Fruit fly (Drosophila melanogaster) whole organism, embryonic: Measurements from ENCODE around the gene CG3119.
A peak's percentile ranks its signal among the peaks of the same experiment; 100 is the strongest.

ENCODE experiments used
- Blimp-1 ChIP-seq: fragments of 200-800 bp; sonication (Bioruptor generic); optimal IDR thresholded peaks from 3 replicates; lab custom pipeline; 2018; ENCODE audit warnings: missing biosample characterization, missing genetic modification characterization, mild to moderate bottlenecking, moderate library complexity, missing genetic modification reagents
- CG10147 ChIP-seq: fragments of 200-800 bp; sonication (Bioruptor generic); optimal IDR thresholded peaks from 2 replicates; lab custom pipeline; 2019; ENCODE audit warnings: missing biosample characterization, mild to moderate bottlenecking, missing genetic modification characterization, moderate library complexity
- CG11560 ChIP-seq: fragments of 200-800 bp; sonication (Bioruptor generic); IDR thresholded peaks from 3 replicates; pipeline ENCODE4 v1.3.6; 2022; ENCODE audit warnings: missing biosample characterization, missing genetic modification characterization
- CG13424 ChIP-seq: fragments of 200-800 bp; sonication (Bioruptor generic); optimal IDR thresholded peaks from 2 replicates; lab custom pipeline; 2019; ENCODE audit warnings: missing biosample characterization, mild to moderate bottlenecking, missing genetic modification characterization, moderate library complexity
- CG14965 ChIP-seq: fragments of 200-800 bp; sonication (Bioruptor generic); optimal IDR thresholded peaks from 2 replicates; lab custom pipeline; 2016; ENCODE audit warnings: missing biosample characterization, missing genetic modification characterization, borderline replicate concordance
- CG15269 ChIP-seq: fragments of 200-800 bp; sonication (Bioruptor generic); optimal IDR thresholded peaks from 2 replicates; lab custom pipeline; 2018; ENCODE audit warnings: missing biosample characterization, mild to moderate bottlenecking, missing genetic modification characterization, moderate library complexity
- CG15514 ChIP-seq: fragments of 200-800 bp; sonication (Bioruptor generic); optimal IDR thresholded peaks from 3 replicates; lab custom pipeline; 2017; ENCODE audit warnings: missing biosample characterization, missing genetic modification characterization, mild to moderate bottlenecking, moderate library complexity, missing genetic modification reagents
- CG16813 ChIP-seq: fragments of 200-800 bp; sonication (Bioruptor generic); IDR thresholded peaks from 3 replicates; pipeline ENCODE4 v1.3.6; 2022; ENCODE audit warnings: missing biosample characterization, missing genetic modification characterization; ENCODE audit not compliant: partially characterized antibody
- CG18011 ChIP-seq: fragments of 200-800 bp; sonication (Bioruptor generic); optimal IDR thresholded peaks from 2 replicates; lab custom pipeline; 2017; ENCODE audit warnings: missing biosample characterization, missing genetic modification characterization, mild to moderate bottlenecking, moderate library complexity, missing genotype
- CG2129 ChIP-seq: fragments of 200-800 bp; sonication (Bioruptor generic); IDR thresholded peaks from 2 replicates; pipeline ENCODE4 v1.3.6; 2022; ENCODE audit warnings: missing biosample characterization, missing genetic modification characterization; ENCODE audit not compliant: partially characterized antibody
- CG2199 ChIP-seq: fragments of 200-800 bp; sonication (Bioruptor generic); IDR thresholded peaks from 3 replicates; pipeline ENCODE4 v1.3.6; 2022; ENCODE audit warnings: missing biosample characterization, missing genetic modification characterization
- CG30020 ChIP-seq: fragments of 200-800 bp; optimal IDR thresholded peaks from 2 replicates; lab custom pipeline; 2019; ENCODE audit warnings: missing biosample characterization, mild to moderate bottlenecking, missing genetic modification characterization, moderate library complexity
- CG3407 ChIP-seq: fragments of 200-800 bp; sonication (Bioruptor generic); optimal IDR thresholded peaks from 2 replicates; lab custom pipeline; 2018; ENCODE audit warnings: missing biosample characterization, mild to moderate bottlenecking, missing genetic modification characterization
- CG4820 ChIP-seq: fragments of 200-800 bp; sonication (Bioruptor generic); optimal IDR thresholded peaks from 3 replicates; lab custom pipeline; 2016; ENCODE audit warnings: missing biosample characterization, missing genetic modification characterization
- CG5180 ChIP-seq: fragments of 200-800 bp; sonication (Bioruptor generic); optimal IDR thresholded peaks from 3 replicates; lab custom pipeline; 2017; ENCODE audit warnings: missing biosample characterization, missing genetic modification characterization, mild to moderate bottlenecking, moderate library complexity, missing genetic modification reagents
- CG6854 ChIP-seq: fragments of 200-800 bp; sonication (Bioruptor generic); optimal IDR thresholded peaks from 3 replicates; lab custom pipeline; 2017; ENCODE audit warnings: missing biosample characterization, mild to moderate bottlenecking, missing genetic modification characterization
- CG7786 ChIP-seq: fragments of 200-800 bp; sonication (Bioruptor generic); optimal IDR thresholded peaks from 2 replicates; lab custom pipeline; 2016; ENCODE audit warnings: missing biosample characterization, missing genetic modification characterization
- D19B ChIP-seq: fragments of 200-800 bp; sonication (Bioruptor generic); optimal IDR thresholded peaks from 2 replicates; lab custom pipeline; 2017; ENCODE audit warnings: missing biosample characterization, mild to moderate bottlenecking, missing genetic modification characterization
- Dref ChIP-seq: fragments of 200-800 bp; sonication (Bioruptor generic); IDR thresholded peaks from 2 replicates; pipeline ENCODE4 v1.3.6; 2022; ENCODE audit warnings: missing biosample characterization, missing genetic modification characterization
- Drgx ChIP-seq: fragments of 200-800 bp; sonication (Bioruptor generic); IDR thresholded peaks from 2 replicates; pipeline ENCODE4 v1.3.6; 2022; ENCODE audit warnings: missing biosample characterization, missing genetic modification characterization
- Gug ChIP-seq: fragments of 200-800 bp; sonication (Bioruptor generic); IDR thresholded peaks from 4 replicates; pipeline ENCODE4 v1.3.6; 2022; ENCODE audit warnings: missing biosample characterization, missing genetic modification characterization
- H15 ChIP-seq: fragments of 200-800 bp; sonication (Bioruptor generic); IDR thresholded peaks from 3 replicates; pipeline ENCODE4 v1.3.6; 2022; ENCODE audit warnings: missing biosample characterization, missing genetic modification characterization
- H2.0 ChIP-seq: fragments of 200-800 bp; sonication (Bioruptor generic); IDR thresholded peaks from 2 replicates; pipeline ENCODE4 v1.3.6; 2022; ENCODE audit warnings: missing biosample characterization, missing genetic modification characterization
- Mad ChIP-seq: fragments of 200-800 bp; sonication (Bioruptor generic); optimal IDR thresholded peaks from 2 replicates; lab custom pipeline; 2016; ENCODE audit warnings: missing biosample characterization, missing genetic modification characterization
- Nf-YB ChIP-seq: fragments of 200-800 bp; sonication (Bioruptor generic); optimal IDR thresholded peaks from 3 replicates; lab custom pipeline; 2019; ENCODE audit warnings: missing biosample characterization, mild to moderate bottlenecking, missing genetic modification characterization, moderate library complexity
- Pdp1 ChIP-seq, 2 experiments: fragments of 200-800 bp; sonication (Bioruptor generic); optimal IDR thresholded peaks; 3 replicates each; lab custom pipeline; 2016; ENCODE audit warnings: missing biosample characterization in 2 of 2, missing genetic modification characterization in 2 of 2, mild to moderate bottlenecking in 1 of 2, moderate library complexity in 1 of 2
- Ptx1 ChIP-seq: fragments of 200-800 bp; sonication (Bioruptor generic); IDR thresholded peaks from 2 replicates; pipeline ENCODE4 v1.3.6; 2022; ENCODE audit warnings: missing biosample characterization, missing genetic modification characterization
- Side ChIP-seq: fragments of 200-800 bp; sonication (Bioruptor generic); optimal IDR thresholded peaks from 2 replicates; lab custom pipeline; 2016; ENCODE audit warnings: missing biosample characterization, missing genetic modification characterization
- Sox102F ChIP-seq: fragments of 200-800 bp; sonication (Bioruptor generic); optimal IDR thresholded peaks from 2 replicates; lab custom pipeline; 2018; ENCODE audit warnings: missing biosample characterization, mild to moderate bottlenecking, missing genetic modification characterization, moderate library complexity
- Sry-β ChIP-seq: fragments of 200-800 bp; sonication (Bioruptor generic); optimal IDR thresholded peaks from 2 replicates; lab custom pipeline; 2018; ENCODE audit warnings: missing biosample characterization, mild to moderate bottlenecking, missing genetic modification characterization, moderate library complexity
- crc ChIP-seq: fragments of 200-800 bp; sonication (Bioruptor generic); optimal IDR thresholded peaks from 2 replicates; lab custom pipeline; 2016; ENCODE audit warnings: missing biosample characterization, missing genetic modification characterization
- danr ChIP-seq: fragments of 200-800 bp; sonication (Bioruptor generic); IDR thresholded peaks from 2 replicates; pipeline ENCODE4 v1.3.6; 2022; ENCODE audit warnings: missing biosample characterization, missing genetic modification characterization
- dpn ChIP-seq, 2 experiments: fragments of 200-800 bp; sonication (Bioruptor generic); optimal IDR thresholded peaks; 3 replicates each; lab custom pipeline; 2016; ENCODE audit warnings: missing biosample characterization in 2 of 2, missing genetic modification characterization in 2 of 2
- gce ChIP-seq: fragments of 200-800 bp; sonication (Bioruptor generic); IDR thresholded peaks from 3 replicates; pipeline ENCODE4 v1.3.6; 2022; ENCODE audit warnings: missing biosample characterization, missing genetic modification characterization
- gem ChIP-seq: fragments of 200-800 bp; sonication (Bioruptor generic); optimal IDR thresholded peaks from 2 replicates; lab custom pipeline; 2019; ENCODE audit warnings: missing biosample characterization, mild to moderate bottlenecking, missing genetic modification characterization, moderate library complexity
- grn ChIP-seq: fragments of 200-800 bp; sonication (Bioruptor generic); optimal IDR thresholded peaks from 3 replicates; lab custom pipeline; 2017; ENCODE audit warnings: missing biosample characterization, missing genetic modification characterization
- gt ChIP-seq: fragments of 200-800 bp; sonication (Bioruptor generic); IDR thresholded peaks from 2 replicates; pipeline ENCODE4 v1.3.6; 2022; ENCODE audit warnings: missing biosample characterization, missing genetic modification characterization
- nom ChIP-seq: fragments of 200-800 bp; sonication (Bioruptor generic); optimal IDR thresholded peaks from 2 replicates; lab custom pipeline; 2017; ENCODE audit warnings: missing biosample characterization, missing genetic modification characterization, mild to moderate bottlenecking, moderate library complexity, missing genetic modification reagents
- oc ChIP-seq: fragments of 200-800 bp; sonication (Bioruptor generic); optimal IDR thresholded peaks from 2 replicates; lab custom pipeline; 2018; ENCODE audit warnings: missing biosample characterization, mild to moderate bottlenecking, missing genetic modification characterization, moderate library complexity
- pita ChIP-seq: fragments of 200-800 bp; sonication (Bioruptor generic); optimal IDR thresholded peaks from 2 replicates; lab custom pipeline; 2017; ENCODE audit warnings: missing biosample characterization, mild to moderate bottlenecking, missing genetic modification characterization
- prd ChIP-seq, 3 experiments: fragments of >200 bp in 2 of 3; fragments of 200-800 bp in 1 of 3; sonication (Bioruptor generic) in 1 of 3; optimal IDR thresholded peaks in 2 of 3; IDR thresholded peaks in 1 of 3; 2 replicates in 2 of 3; 3 replicates in 1 of 3; pipeline versions ENCODE4 v1.3.6 to Lab custom; 2017 to 2022; ENCODE audit warnings: missing biosample characterization in 1 of 3, missing genetic modification characterization in 1 of 3
- row ChIP-seq: fragments of 200-800 bp; sonication (Bioruptor generic); IDR thresholded peaks from 3 replicates; pipeline ENCODE4 v1.3.6; 2022; ENCODE audit warnings: missing biosample characterization, missing genetic modification characterization
- sim ChIP-seq: fragments of 200-800 bp; sonication (Bioruptor generic); IDR thresholded peaks from 2 replicates; pipeline ENCODE4 v1.3.6; 2022; ENCODE audit warnings: missing biosample characterization, missing genetic modification characterization
- slp2 ChIP-seq: fragments of 200-800 bp; sonication (Bioruptor generic); optimal IDR thresholded peaks from 2 replicates; lab custom pipeline; 2016; ENCODE audit warnings: missing biosample characterization, missing genetic modification characterization
- so ChIP-seq: fragments of 200-800 bp; sonication (Bioruptor generic); IDR thresholded peaks from 3 replicates; pipeline ENCODE4 v1.3.6; 2022; ENCODE audit warnings: missing biosample characterization, missing genetic modification characterization
- tin ChIP-seq: fragments of 200-800 bp; sonication (Bioruptor generic); optimal IDR thresholded peaks from 3 replicates; lab custom pipeline; 2016; ENCODE audit warnings: missing biosample characterization, missing genetic modification characterization
- toy ChIP-seq: fragments of 200-800 bp; sonication (Bioruptor generic); IDR thresholded peaks from 2 replicates; pipeline ENCODE4 v1.3.6; 2022; ENCODE audit warnings: missing biosample characterization, missing genetic modification characterization
- vvl ChIP-seq: fragments of 200-800 bp; sonication (Bioruptor generic); IDR thresholded peaks from 2 replicates; pipeline ENCODE4 v1.3.6; 2022; ENCODE audit warnings: missing biosample characterization, missing genetic modification characterization
- wek ChIP-seq: fragments of 200-800 bp; sonication (Bioruptor generic); optimal IDR thresholded peaks from 3 replicates; lab custom pipeline; 2018; ENCODE audit warnings: missing biosample characterization, mild to moderate bottlenecking, missing genetic modification characterization, moderate library complexity
- yki ChIP-seq: fragments of >200 bp; optimal IDR thresholded peaks from 3 replicates; lab custom pipeline; 2018
- zfh1 ChIP-seq: fragments of 200-800 bp; sonication (Bioruptor generic); IDR thresholded peaks from 3 replicates; pipeline ENCODE4 v1.3.6; 2022; ENCODE audit warnings: missing biosample characterization, missing genetic modification characterization

CG3119 gene

DNA sequence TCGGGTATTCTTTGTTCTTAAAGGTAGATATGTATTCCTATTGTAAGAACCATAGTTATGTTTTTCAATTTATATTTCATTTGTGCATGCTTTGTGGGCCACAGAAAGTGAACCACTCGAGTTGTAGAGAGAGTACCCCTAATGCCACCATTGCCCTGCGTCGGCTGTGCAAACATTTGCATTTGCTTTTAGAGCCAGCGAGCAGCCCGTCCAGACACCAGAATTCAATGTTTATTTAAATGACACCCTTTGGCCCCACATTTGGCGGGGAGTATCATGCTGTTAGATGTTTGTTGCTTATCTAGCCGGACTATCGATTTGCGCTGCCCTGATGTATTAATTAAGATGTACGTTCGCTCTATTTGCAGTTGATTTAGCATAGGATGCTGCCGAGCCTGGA, 27.0 kb upstream of the CG3119 start (continued):
- TF ChIP-seq crc (GFP tag; lab: Kevin White, UChicago) (no peak), H15 (GFP tag; lab: Robert Waterston, UW) (no peak), CG30020 (tag; lab: Kevin White, UChicago) (no peak), CG15514 (GFP tag; lab: Kevin White, UChicago) (peak; percentile 41), Pdp1 (GFP tag; optimal IDR thresholded peaks at IDR 0.05; lab: Kevin White, UChicago) (no peak), CG7786 (GFP tag; lab: Kevin White, UChicago) (no peak), CG15269 (tag; lab: Kevin White, UChicago) (no peak), gt (GFP tag; lab: Robert Waterston, UW) (no peak), CG5180 (GFP tag; lab: Kevin White, UChicago) (peak; percentile 25), zfh1 (GFP tag; lab: Robert Waterston, UW) (no peak), vvl (GFP tag; lab: Robert Waterston, UW) (peak; percentile 40; the same call in 1 of the 2 replicates), danr (GFP tag; lab: Robert Waterston, UW) (no peak), CG13424 (tag; lab: Kevin White, UChicago) (peak; percentile 17), CG2129 (GFP tag; lab: Robert Waterston, UW) (no peak), CG11560 (tag; lab: Robert Waterston, UW) (no peak), grn (no peak), wek (GFP tag; lab: Kevin White, UChicago) (peak; percentile 90), CG6854 (GFP tag; lab: Kevin White, UChicago) (no peak), Gug (GFP tag; lab: Robert Waterston, UW) (no peak), prd (optimal IDR thresholded peaks at IDR 0.05; lab: Kevin White, UChicago) (no peak), prd (GFP tag; IDR thresholded peaks at IDR 0.05; lab: Robert Waterston, UW) (no peak), Dref (GFP tag; lab: Robert Waterston, UW) (no peak), slp2 (GFP tag; lab: Kevin White, UChicago) (no peak), CG3407 (GFP tag; lab: Kevin White, UChicago) (peak; percentile 20), yki (lab: Kevin White, UChicago) (no peak), Ptx1 (GFP tag; lab: Robert Waterston, UW) (no peak), oc (no peak), CG2199 (GFP tag; lab: Robert Waterston, UW) (no peak), CG4820 (GFP tag; lab: Kevin White, UChicago) (no peak), Sry-β (no peak), toy (GFP tag; lab: Robert Waterston, UW) (no peak), gce (GFP tag; lab: Robert Waterston, UW) (0 out of 3 replicates have a peak, but pooled peaks have one; percentile 43), Side (GFP tag; lab: Kevin White, UChicago) (peak; percentile 7), CG16813 (GFP tag; lab: Robert Waterston, UW) (no peak), Blimp-1 (peak; percentile 32), tin (GFP tag; lab: Kevin White, UChicago) (no peak), so (no peak), H2.0 (no peak), CG14965 (GFP tag; lab: Kevin White, UChicago) (no peak), CG18011 (GFP tag; lab: Kevin White, UChicago) (no peak), nom (GFP tag; lab: Kevin White, UChicago) (no peak), pita (GFP tag; lab: Kevin White, UChicago) (no peak), CG10147 (GFP tag; lab: Kevin White, UChicago) (no peak), Nf-YB (GFP tag; lab: Kevin White, UChicago) (no peak), Sox102F (GFP tag; lab: Kevin White, UChicago) (no peak), sim (GFP tag; lab: Robert Waterston, UW) (no peak), Drgx (GFP tag; lab: Robert Waterston, UW) (no peak), row (GFP tag; lab: Robert Waterston, UW) (no peak), D19B (no peak), Mad (GFP tag; lab: Kevin White, UChicago) (no peak), dpn (GFP tag; optimal IDR thresholded peaks at IDR 0.05; lab: Kevin White, UChicago) (no peak), gem (tag; lab: Kevin White, UChicago) (no peak)
